Fruit fly (Drosophila melanogaster): ENCODE data around the gene stg1.

The stg1 gene

DNA sequence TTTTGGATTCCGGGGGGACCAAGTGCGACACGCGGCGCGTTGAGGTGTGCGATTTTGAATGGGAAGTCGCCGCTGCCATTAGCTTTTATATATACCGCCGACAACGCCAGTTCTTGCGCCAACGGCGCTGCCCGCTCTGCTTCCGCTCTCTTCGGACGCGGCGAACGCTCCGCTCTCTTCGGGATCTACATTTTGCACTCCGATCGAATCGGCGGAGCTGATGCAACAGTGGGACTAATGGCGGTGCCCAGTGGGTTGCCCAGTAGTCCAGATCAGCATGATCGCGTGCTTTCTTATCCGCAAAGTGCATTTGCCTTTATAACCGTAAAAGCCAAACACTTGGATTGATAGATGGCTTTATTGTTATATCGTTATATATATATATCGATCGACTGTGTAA lies 26.2 kb upstream of the stg1 start, which contains the start of gene CG32512:
Gene CG32512, minus strand, starts transcription at position 67 of the 400 bp plus-strand sequence.
- TF ChIP-seq CG8478 (optimal IDR thresholded peaks at IDR 0.05) (no peak), CTCF (optimal IDR thresholded peaks at IDR 0.05) (no peak)

- TF ChIP-seq CG8478 (optimal IDR thresholded peaks at IDR 0.05) = no peak
- no peak for TF ChIP-seq CTCF (optimal IDR thresholded peaks at IDR 0.05)
Measured at dm6 chrX:21067908-21068307, 25.7 kb upstream of the stg1 start.

DNA sequence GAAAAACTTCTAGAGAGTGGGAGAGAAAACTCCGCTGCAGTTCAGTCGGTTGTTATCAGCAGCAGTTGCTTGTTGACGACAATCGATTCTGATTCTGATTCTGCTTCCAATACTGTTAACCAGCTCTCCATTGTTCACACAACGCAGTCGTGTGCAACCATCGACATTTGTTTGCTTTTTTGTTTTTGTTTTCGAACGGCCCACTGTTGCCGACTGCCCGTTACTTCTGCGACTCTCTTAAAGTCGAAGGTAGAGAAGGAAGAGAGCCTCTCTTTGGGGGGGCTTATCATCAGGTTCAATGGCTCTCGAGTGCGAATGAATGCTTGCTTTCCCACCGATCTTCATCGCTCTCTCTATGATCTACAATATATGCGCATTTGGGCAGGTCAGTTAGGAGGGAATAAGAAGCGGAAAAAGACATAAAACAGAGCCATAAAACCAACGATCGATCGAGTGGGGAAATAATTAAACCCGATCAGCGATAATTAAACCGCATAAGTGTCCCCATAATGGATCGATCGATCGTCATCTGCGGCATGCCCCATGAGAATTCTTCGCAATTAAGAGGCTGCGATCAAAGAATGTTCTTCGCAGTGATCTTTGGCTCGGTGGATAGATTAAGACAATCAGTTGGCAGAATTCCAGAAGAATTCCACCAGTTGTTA lies 21.8 kb upstream of the stg1 start:
- TF ChIP-seq CTCF (optimal IDR thresholded peaks at IDR 0.05) (no peak), CG8478 (optimal IDR thresholded peaks at IDR 0.05) (no peak)

- TF ChIP-seq CTCF (optimal IDR thresholded peaks at IDR 0.05) = no peak
- no peak for TF ChIP-seq CG8478 (optimal IDR thresholded peaks at IDR 0.05)
Measured at dm6 chrX:21072953-21073352, 20.7 kb upstream of the stg1 start.

DNA sequence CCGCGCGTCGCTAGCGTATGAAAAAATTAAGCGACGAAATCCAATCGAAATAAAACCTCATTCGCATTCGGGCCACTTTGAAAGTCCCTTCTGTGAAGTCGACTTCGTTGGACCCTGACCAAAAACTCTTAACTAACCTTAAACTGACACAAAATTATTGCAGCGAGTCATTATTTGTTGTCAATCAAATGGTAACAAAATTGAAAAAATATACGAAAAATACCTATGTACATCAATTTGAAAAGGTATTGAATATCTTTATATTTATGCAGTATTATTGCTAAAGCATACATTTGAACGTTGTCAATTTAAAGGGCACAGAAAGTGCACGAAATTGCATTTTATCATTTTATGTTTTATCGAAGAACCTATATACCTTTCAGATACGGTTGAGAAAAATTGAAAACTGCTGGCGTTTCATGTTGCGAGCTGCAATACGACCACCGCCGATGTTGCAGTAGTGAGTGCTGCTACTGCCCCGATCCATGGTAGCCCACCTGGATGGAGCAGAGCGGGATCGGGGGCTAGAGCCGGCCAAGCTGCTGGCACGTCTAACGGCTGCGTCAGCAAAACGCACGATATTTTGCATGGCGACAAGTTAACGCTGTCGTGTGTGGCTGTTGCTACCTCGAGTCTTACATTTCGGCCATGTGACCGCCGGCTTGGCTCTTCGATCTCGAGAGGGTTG lies 19.9 kb upstream of the stg1 start:
- no peak for TF ChIP-seq CTCF (optimal IDR thresholded peaks at IDR 0.05)
- no peak for TF ChIP-seq CG8478 (optimal IDR thresholded peaks at IDR 0.05)

DNA sequence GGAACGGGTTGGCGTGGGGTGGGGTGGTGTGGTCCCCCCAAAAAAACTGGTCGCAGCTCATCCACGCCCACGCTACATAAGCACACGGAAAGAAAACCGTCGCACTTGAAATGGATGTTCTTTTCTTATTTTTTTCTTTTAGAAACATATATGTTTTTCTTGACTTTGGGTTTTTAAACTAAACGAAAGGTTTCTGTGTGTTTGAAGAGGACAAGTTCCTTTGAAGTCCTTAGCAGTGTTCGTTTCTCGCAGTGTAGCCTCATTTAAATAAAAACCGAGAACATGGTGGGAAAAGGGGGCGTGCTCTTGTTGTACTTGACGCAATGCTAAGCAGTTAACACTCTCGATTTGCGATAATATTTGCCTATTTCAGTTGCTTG lies 19.3 kb upstream of the stg1 start:
- TF ChIP-seq CG8478 (optimal IDR thresholded peaks at IDR 0.05) = no peak

dm6 chrX:21080335-21080734 lies 13.3 kb upstream of the stg1 start:
- TF ChIP-seq CTCF (optimal IDR thresholded peaks at IDR 0.05) (no peak), CG8478 (optimal IDR thresholded peaks at IDR 0.05) (no peak)

dm6 chrX:21083246-21083645 lies 10.4 kb upstream of the stg1 start:
- no peak for TF ChIP-seq CG8478 (optimal IDR thresholded peaks at IDR 0.05)
- TF ChIP-seq CTCF (optimal IDR thresholded peaks at IDR 0.05) = no peak

- TF ChIP-seq CG8478 (optimal IDR thresholded peaks at IDR 0.05) (no peak), CTCF (optimal IDR thresholded peaks at IDR 0.05) (no peak)
Measured at dm6 chrX:21102106-21102505, 8.5 kb downstream of the stg1 start, which contains the start of gene CG15446. CG15446 (minus strand) TSS chrX:21102206.

DNA sequence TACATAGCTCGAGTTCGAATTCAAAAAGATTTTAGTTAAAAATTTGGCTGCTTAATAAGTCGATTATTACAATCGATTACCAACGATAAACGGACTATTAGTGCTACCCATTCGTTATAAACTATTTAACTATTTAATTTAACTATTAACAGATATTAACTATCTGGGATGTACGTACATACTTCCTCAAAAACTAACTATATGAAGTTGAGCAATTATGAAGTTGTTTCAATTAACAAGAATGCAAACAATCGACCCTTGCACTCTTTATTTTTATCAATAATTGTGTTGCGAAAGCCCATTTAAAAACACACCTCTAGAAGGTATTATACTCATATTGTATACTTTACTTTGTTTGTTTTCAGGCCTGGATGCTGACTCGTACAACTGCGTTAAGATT lies 12.6 kb downstream of the stg1 start, which contains the start of gene CG1503:
Gene CG1503, minus strand, starts transcription at position 101 of the 400 bp plus-strand sequence.
- no peak for TF ChIP-seq CTCF (optimal IDR thresholded peaks at IDR 0.05)
- no peak for TF ChIP-seq CG8478 (optimal IDR thresholded peaks at IDR 0.05)

DNA sequence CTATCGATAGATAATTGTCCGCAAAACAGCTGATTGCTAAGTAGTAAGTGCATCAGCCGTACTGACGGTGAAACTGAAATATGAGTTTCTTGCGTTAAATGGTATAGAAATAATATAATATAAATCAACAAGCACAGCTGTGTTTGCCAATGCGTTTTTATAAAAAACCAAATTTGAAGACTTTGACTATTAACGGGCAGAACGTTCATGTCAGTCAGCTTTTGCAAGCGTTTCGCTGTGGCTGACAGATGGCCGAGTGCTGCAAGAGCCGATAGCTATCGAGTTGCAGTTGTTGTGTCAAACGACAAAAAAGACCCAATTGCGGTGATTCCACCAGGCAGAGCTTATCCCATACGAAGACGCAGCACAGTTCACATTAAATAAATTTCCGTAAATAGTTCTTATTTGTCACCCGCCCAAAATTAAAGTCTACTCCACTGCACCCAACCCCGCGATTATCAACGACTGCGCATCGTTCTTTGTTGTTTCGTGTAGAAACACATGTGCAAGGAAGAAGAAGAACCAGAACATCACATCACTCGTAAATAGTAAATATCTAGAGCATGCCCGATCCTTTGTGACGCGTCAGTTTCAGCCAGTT lies 23.3 kb downstream of the stg1 start, which contains the start of the genes unc and CG15445:
Gene unc, minus strand, starts transcription at position 51 of the 601 bp plus-strand sequence.
Gene CG15445, plus strand, starts transcription at position 296 of the 601 bp plus-strand sequence.
- TF ChIP-seq CTCF (optimal IDR thresholded peaks at IDR 0.05) (peak in 1 of 2 experiments; percentile 17), CG8478 (optimal IDR thresholded peaks at IDR 0.05) (no peak)

DNA sequence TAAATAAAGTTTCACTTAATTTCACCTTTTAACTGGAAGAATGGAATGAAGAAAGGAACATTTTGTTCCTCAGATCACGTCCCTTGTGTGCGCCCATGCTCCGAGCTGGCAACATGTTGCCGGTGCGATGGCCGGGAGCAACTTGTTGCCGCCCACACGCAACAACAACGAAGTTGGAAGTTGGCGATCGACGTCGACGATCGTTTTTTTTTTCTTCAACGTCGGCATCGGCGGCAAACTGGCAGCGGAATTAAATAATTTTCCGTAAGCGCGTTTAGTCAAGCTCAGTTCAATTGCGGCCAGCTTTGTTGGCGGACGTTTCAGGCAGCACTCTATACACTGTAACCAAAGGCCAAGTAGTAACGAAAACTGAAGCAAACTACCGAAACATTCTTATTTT lies 29.9 kb downstream of the stg1 start, which contains the start of gene ldd:
Gene ldd, plus strand, starts transcription at position 136 of the 400 bp plus-strand sequence.
- no peak for TF ChIP-seq CTCF (optimal IDR thresholded peaks at IDR 0.05)
- TF ChIP-seq CG8478 (optimal IDR thresholded peaks at IDR 0.05) = no peak

DNA sequence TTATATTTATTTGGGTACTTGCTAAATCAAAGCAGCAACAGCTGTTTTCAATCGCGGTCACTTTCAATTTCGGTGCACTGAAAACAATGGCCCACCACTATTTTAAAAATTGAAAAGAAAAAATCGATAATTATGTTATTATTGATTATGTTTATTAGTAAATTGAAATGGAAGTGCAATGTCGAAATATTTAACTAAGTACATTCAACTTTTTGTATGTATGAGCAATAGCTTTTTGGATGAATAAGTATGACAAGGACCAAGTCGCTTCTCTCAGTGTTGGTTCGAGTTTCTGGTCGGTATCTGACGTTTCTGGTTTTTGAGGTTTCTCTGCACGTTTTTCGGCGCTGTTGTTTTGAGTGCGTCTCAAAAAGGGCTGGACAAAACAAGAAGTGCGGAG lies 30.5 kb downstream of the stg1 start:
- TF ChIP-seq CG8478 (optimal IDR thresholded peaks at IDR 0.05) = no peak
- TF ChIP-seq CTCF (optimal IDR thresholded peaks at IDR 0.05) = no peak

DNA sequence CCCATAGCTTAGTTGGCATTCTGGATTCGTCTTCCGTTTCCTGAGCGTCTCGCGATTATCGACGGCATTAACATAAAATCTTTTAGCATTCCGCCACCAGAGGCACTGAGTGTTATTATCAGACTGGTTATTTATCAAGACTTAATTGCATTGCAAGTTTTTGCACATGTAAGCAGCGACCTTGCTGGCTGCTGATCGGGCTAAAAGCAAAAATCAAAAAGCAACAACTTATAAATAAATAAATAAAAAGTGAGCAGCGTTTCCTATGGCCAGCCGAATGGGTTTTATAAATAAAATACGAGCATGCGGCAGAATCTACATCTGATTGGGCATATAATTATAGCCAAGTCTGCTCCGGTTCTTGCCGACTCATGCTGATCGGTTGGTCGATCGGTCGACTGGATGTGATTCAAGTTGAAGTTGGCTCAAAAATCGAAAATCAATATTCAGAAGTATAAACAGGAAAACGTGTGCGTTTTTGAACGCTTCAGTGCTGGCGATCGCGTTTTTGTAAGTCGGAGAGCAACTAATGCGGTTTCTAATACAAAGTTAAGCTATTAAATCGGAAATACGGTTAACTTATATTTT lies 32.4 kb downstream of the stg1 start:
- TF ChIP-seq CG8478 (optimal IDR thresholded peaks at IDR 0.05) (no peak), CTCF (optimal IDR thresholded peaks at IDR 0.05) (no peak)

dm6 chrX:21126790-21127189 lies 33.1 kb downstream of the stg1 start:
- TF ChIP-seq CTCF (optimal IDR thresholded peaks at IDR 0.05) = no peak
- no peak for TF ChIP-seq CG8478 (optimal IDR thresholded peaks at IDR 0.05)
